Worm (Caenorhabditis elegans) whole organism, mixed stage, embryonic: ENCODE measurements around the gene dct-8.

Source experiments
- blmp-1 ChIP-seq: fragments of 150-350 bp; optimal IDR thresholded peaks from 2 replicates; lab custom pipeline; 2014; ENCODE audit warnings: missing biosample characterization, missing genetic modification characterization
- ceh-39 ChIP-seq: fragments of 150-350 bp; optimal IDR thresholded peaks from 2 replicates; lab custom pipeline; 2014; ENCODE audit warnings: missing biosample characterization, missing genetic modification characterization
- ces-1 ChIP-seq: fragments of 150-350 bp; optimal IDR thresholded peaks from 2 replicates; lab custom pipeline; 2014; ENCODE audit warnings: missing biosample characterization, missing genetic modification reagents, missing genetic modification characterization
- elt-3 ChIP-seq: fragments of 150-350 bp; optimal IDR thresholded peaks from 2 replicates; lab custom pipeline; 2014; ENCODE audit warnings: missing biosample characterization, missing genetic modification characterization
- lsy-2 ChIP-seq: fragments of 150-350 bp; optimal IDR thresholded peaks from 2 replicates; lab custom pipeline; 2014; ENCODE audit warnings: missing biosample characterization, missing genetic modification characterization
- mab-5 ChIP-seq: fragments of 150-350 bp; optimal IDR thresholded peaks from 2 replicates; lab custom pipeline; 2014; ENCODE audit warnings: missing biosample characterization, missing genetic modification characterization
- mls-2 ChIP-seq: sonication (generic microtip); optimal IDR thresholded peaks from 2 replicates; lab custom pipeline; 2016; ENCODE audit warnings: mild to moderate bottlenecking, missing genetic modification characterization, moderate library complexity, missing compliant biosample characterization
- nhr-12 ChIP-seq: fragments of 150-350 bp; optimal IDR thresholded peaks from 2 replicates; lab custom pipeline; 2014; ENCODE audit warnings: missing biosample characterization, missing genetic modification characterization
- nhr-76 ChIP-seq: sonication (generic microtip); optimal IDR thresholded peaks from 2 replicates; lab custom pipeline; 2017; ENCODE audit warnings: missing biosample characterization, missing genetic modification characterization
- pha-4 ChIP-seq: fragments of 150-350 bp; optimal IDR thresholded peaks from 2 replicates; lab custom pipeline; 2018; ENCODE audit warnings: missing biosample characterization, missing genetic modification reagents, missing genetic modification characterization
- snpc-4 ChIP-seq: fragments of 150-350 bp; optimal IDR thresholded peaks from 2 replicates; lab custom pipeline; 2014; ENCODE audit warnings: missing biosample characterization, missing genetic modification characterization
- tbx-8 ChIP-seq: fragments of 200-800 bp; sonication (Bioruptor generic); optimal IDR thresholded peaks from 2 replicates; lab custom pipeline; 2018; ENCODE audit warnings: mild to moderate bottlenecking, missing genetic modification characterization, moderate library complexity, missing compliant biosample characterization
- unc-62 ChIP-seq: fragments of 150-350 bp; optimal IDR thresholded peaks from 2 replicates; lab custom pipeline; 2014; ENCODE audit warnings: missing biosample characterization, missing genetic modification reagents, missing genetic modification characterization
- ztf-11 ChIP-seq: fragments of 150-350 bp; optimal IDR thresholded peaks from 2 replicates; lab custom pipeline; 2014; ENCODE audit warnings: missing biosample characterization, missing genetic modification characterization

DNA sequence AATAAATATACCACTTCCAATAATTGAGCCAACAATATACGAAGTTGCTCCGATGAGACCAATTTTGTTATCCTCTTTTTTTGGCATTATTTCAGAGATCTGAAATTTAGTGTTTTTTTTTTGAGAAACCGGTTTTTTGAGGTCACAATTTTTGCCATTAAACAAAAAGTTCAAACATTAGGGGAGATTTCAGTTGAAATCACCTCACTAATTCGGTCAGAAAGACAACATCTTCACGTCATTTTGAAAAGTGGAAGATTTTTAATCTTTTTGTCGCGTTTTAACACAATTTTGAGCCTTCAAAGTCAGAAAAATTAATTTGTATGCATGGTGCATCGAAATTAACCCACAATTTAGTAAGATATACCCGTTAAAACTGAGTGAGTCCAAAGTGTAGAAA, 29.9 kb upstream of the dct-8 start, which contains the start of gene aat-8:
- TF ChIP-seq snpc-4 (tag; lab: Kevin White, UChicago) (no peak), mab-5 (no peak), elt-3 (tag; lab: Kevin White, UChicago) (no peak), blmp-1 (tag; lab: Kevin White, UChicago) (no peak), ztf-11 (no peak), nhr-76 (no peak), ceh-39 (no peak), unc-62 (GFP tag; lab: Kevin White, UChicago) (no peak), tbx-8 (GFP tag; lab: Kevin White, UChicago) (no peak), lsy-2 (tag; lab: Kevin White, UChicago) (no peak), ces-1 (GFP tag; lab: Kevin White, UChicago) (no peak), mls-2 (tag; lab: Kevin White, UChicago) (no peak), nhr-12 (no peak), pha-4 (tag; lab: Kevin White, UChicago) (no peak)
